Worm (Caenorhabditis elegans) whole organism, young adult: Measurements from ENCODE around the gene dpy-11.

Experiments used
- B0035.1 ChIP-seq: sonication (generic microtip); optimal IDR thresholded peaks from 2 replicates; lab custom pipeline; 2016; ENCODE audit warnings: missing genetic modification characterization, mild to moderate bottlenecking, missing compliant biosample characterization, missing genotype, missing genetic modification reagents
- C17E4.6 ChIP-seq: fragments of 200-800 bp; sonication (Bioruptor generic); IDR thresholded peaks from 2 replicates; pipeline ENCODE4 v1.3.6; 2022; ENCODE audit warnings: missing genetic modification reagents, missing genetic modification characterization, missing compliant biosample characterization
- F10E7.11 ChIP-seq: sonication (generic microtip); optimal IDR thresholded peaks from 2 replicates; lab custom pipeline; 2017; ENCODE audit warnings: mild to moderate bottlenecking, missing genetic modification characterization, moderate library complexity, missing compliant biosample characterization
- F22D6.2 ChIP-seq: sonication (generic microtip); optimal IDR thresholded peaks from 2 replicates; lab custom pipeline; 2016; ENCODE audit warnings: mild to moderate bottlenecking, missing genetic modification characterization, missing compliant biosample characterization
- F37B4.10 ChIP-seq: fragments of 200-800 bp; sonication (Bioruptor generic); IDR thresholded peaks from 2 replicates; pipeline ENCODE4 v1.3.6; 2022; ENCODE audit warnings: missing genetic modification characterization, missing compliant biosample characterization
- F57C9.4 ChIP-seq: sonication (generic microtip); optimal IDR thresholded peaks from 2 replicates; lab custom pipeline; 2017; ENCODE audit warnings: mild to moderate bottlenecking, missing genetic modification characterization, missing compliant biosample characterization
- K12H6.12 ChIP-seq: fragments of 200-800 bp; sonication (Bioruptor generic); optimal IDR thresholded peaks from 2 replicates; lab custom pipeline; 2018; ENCODE audit warnings: mild to moderate bottlenecking, missing genetic modification characterization, missing compliant biosample characterization
- Y53G8AR.9 ChIP-seq: fragments of 200-800 bp; sonication (Bioruptor generic); conservative IDR thresholded peaks from 2 replicates; pipeline ENCODE4 v1.3.6; 2022; ENCODE audit warnings: missing genetic modification reagents, missing genetic modification characterization, missing compliant biosample characterization
- Y56A3A.18 ChIP-seq: fragments of 200-800 bp; sonication (Bioruptor generic); IDR thresholded peaks from 2 replicates; pipeline ENCODE4 v1.3.6; 2022; ENCODE audit warnings: missing genetic modification reagents, missing genetic modification characterization, missing compliant biosample characterization
- ZK185.1 ChIP-seq: sonication (generic microtip); optimal IDR thresholded peaks from 2 replicates; lab custom pipeline; 2016; ENCODE audit warnings: mild to moderate bottlenecking, missing genetic modification characterization, missing compliant biosample characterization; ENCODE audit not compliant: poor library complexity, severe bottlenecking
- akir-1 ChIP-seq: fragments of 200-800 bp; sonication (Bioruptor generic); optimal IDR thresholded peaks from 2 replicates; lab custom pipeline; 2018; ENCODE audit warnings: mild to moderate bottlenecking, missing genetic modification characterization, moderate library complexity, missing compliant biosample characterization
- athp-1 ChIP-seq: sonication (generic microtip); optimal IDR thresholded peaks from 2 replicates; lab custom pipeline; 2017; ENCODE audit warnings: mild to moderate bottlenecking, missing genetic modification characterization, missing compliant biosample characterization
- ccch-3 ChIP-seq: fragments of 200-800 bp; sonication (Bioruptor generic); optimal IDR thresholded peaks from 2 replicates; lab custom pipeline; 2018; ENCODE audit warnings: mild to moderate bottlenecking, missing genetic modification characterization, missing compliant biosample characterization
- cebp-1 ChIP-seq, 2 experiments: fragments of 200-800 bp in 1 of 2; sonication (Bioruptor generic) in 1 of 2; sonication (generic microtip) in 1 of 2; IDR thresholded peaks in 1 of 2; optimal IDR thresholded peaks in 1 of 2; 2 replicates each; pipeline versions ENCODE4 v1.3.6 to Lab custom; 2017 to 2022; ENCODE audit warnings: missing compliant biosample characterization in 2 of 2, missing genetic modification characterization in 2 of 2, mild to moderate bottlenecking in 1 of 2, missing genetic modification reagents in 1 of 2, moderate library complexity in 1 of 2
- ceh-79 ChIP-seq: sonication (generic microtip); optimal IDR thresholded peaks from 2 replicates; lab custom pipeline; 2017; ENCODE audit warnings: mild to moderate bottlenecking, missing genetic modification characterization, missing compliant biosample characterization
- ceh-91 ChIP-seq: fragments of 200-800 bp; sonication (Bioruptor generic); IDR thresholded peaks from 2 replicates; pipeline ENCODE4 v1.3.6; 2022; ENCODE audit warnings: missing genetic modification reagents, missing genetic modification characterization, missing compliant biosample characterization
- die-1 ChIP-seq: sonication (generic microtip); optimal IDR thresholded peaks from 2 replicates; lab custom pipeline; 2016; ENCODE audit warnings: missing genotype, mild to moderate bottlenecking, missing genetic modification characterization, missing compliant biosample characterization
- efl-1 ChIP-seq: fragments of 150-350 bp; optimal IDR thresholded peaks from 2 replicates; lab custom pipeline; 2014; ENCODE audit warnings: missing biosample characterization, missing genetic modification reagents, missing genetic modification characterization
- egl-18 ChIP-seq: fragments of 200-800 bp; sonication (Bioruptor generic); IDR thresholded peaks from 2 replicates; pipeline ENCODE4 v1.3.6; 2022; ENCODE audit warnings: missing genetic modification reagents, missing genetic modification characterization, missing compliant biosample characterization
- egl-44 ChIP-seq: fragments of 200-800 bp; sonication (Bioruptor generic); IDR thresholded peaks from 2 replicates; pipeline ENCODE4 v1.3.6; 2022; ENCODE audit warnings: missing genetic modification reagents, missing genetic modification characterization, missing compliant biosample characterization
- gei-17 ChIP-seq: fragments of 200-800 bp; sonication (Bioruptor generic); optimal IDR thresholded peaks from 2 replicates; lab custom pipeline; 2018; ENCODE audit warnings: mild to moderate bottlenecking, missing genetic modification characterization, missing compliant biosample characterization
- him-1 ChIP-seq: sonication (generic microtip); optimal IDR thresholded peaks from 2 replicates; lab custom pipeline; 2016; ENCODE audit warnings: missing genotype, missing genetic modification reagents, missing genetic modification characterization, missing compliant biosample characterization
- hlh-12 ChIP-seq: sonication (generic microtip); optimal IDR thresholded peaks from 2 replicates; lab custom pipeline; 2016; ENCODE audit warnings: missing genetic modification characterization, missing compliant biosample characterization
- hlh-26 ChIP-seq: fragments of 200-800 bp; sonication (Bioruptor generic); conservative IDR thresholded peaks from 2 replicates; pipeline ENCODE4 v1.3.6; 2022; ENCODE audit warnings: missing genetic modification reagents, missing genetic modification characterization, missing compliant biosample characterization
- hmg-20 ChIP-seq: fragments of 200-800 bp; sonication (Bioruptor generic); IDR thresholded peaks from 2 replicates; pipeline ENCODE4 v1.3.6; 2022; ENCODE audit warnings: missing genetic modification reagents, missing genetic modification characterization, missing compliant biosample characterization
- hsf-1 ChIP-seq: fragments of 200-800 bp; sonication (Bioruptor generic); IDR thresholded peaks from 2 replicates; pipeline ENCODE4 v1.3.6; 2022; ENCODE audit warnings: missing genetic modification reagents, missing genetic modification characterization, missing compliant biosample characterization
- lag-1 ChIP-seq: fragments of 200-800 bp; sonication (Bioruptor generic); IDR thresholded peaks from 2 replicates; pipeline ENCODE4 v1.3.6; 2022; ENCODE audit warnings: missing genetic modification reagents, missing genetic modification characterization, missing compliant biosample characterization
- lin-54 ChIP-seq: fragments of 200-800 bp; sonication (Bioruptor generic); optimal IDR thresholded peaks from 2 replicates; lab custom pipeline; 2018; ENCODE audit warnings: mild to moderate bottlenecking, missing genetic modification characterization, missing compliant biosample characterization
- lir-1 ChIP-seq: fragments of 200-800 bp; sonication (Bioruptor generic); conservative IDR thresholded peaks from 2 replicates; pipeline ENCODE4 v1.3.6; 2022; ENCODE audit warnings: missing genetic modification reagents, missing genetic modification characterization, missing compliant biosample characterization
- madf-10 ChIP-seq: sonication (generic microtip); optimal IDR thresholded peaks from 2 replicates; lab custom pipeline; 2016; ENCODE audit warnings: mild to moderate bottlenecking, missing genetic modification characterization, missing compliant biosample characterization
- madf-3 ChIP-seq: fragments of 200-800 bp; sonication (Bioruptor generic); IDR thresholded peaks from 2 replicates; pipeline ENCODE4 v1.3.6; 2022; ENCODE audit warnings: missing genetic modification reagents, missing genetic modification characterization, missing compliant biosample characterization
- madf-8 ChIP-seq: fragments of 200-800 bp; sonication (Bioruptor generic); conservative IDR thresholded peaks from 2 replicates; pipeline ENCODE4 v1.3.6; 2022; ENCODE audit warnings: missing genetic modification reagents, missing genetic modification characterization, missing compliant biosample characterization
- nhr-27 ChIP-seq: fragments of 200-800 bp; sonication (Bioruptor generic); optimal IDR thresholded peaks from 2 replicates; lab custom pipeline; 2018; ENCODE audit warnings: mild to moderate bottlenecking, missing genetic modification characterization, moderate library complexity, missing compliant biosample characterization
- nhr-80 ChIP-seq: sonication (generic microtip); optimal IDR thresholded peaks from 2 replicates; lab custom pipeline; 2016; ENCODE audit warnings: missing genetic modification characterization, missing compliant biosample characterization
- pha-4 ChIP-seq: fragments of 150-350 bp; sonication (generic microtip); optimal IDR thresholded peaks from 2 replicates; lab custom pipeline; 2014; ENCODE audit warnings: missing biosample characterization, missing genetic modification reagents, missing genetic modification characterization
- rec-8 ChIP-seq, 2 experiments: sonication (generic microtip); optimal IDR thresholded peaks; 2 replicates each; lab custom pipeline; 2016; ENCODE audit warnings: mild to moderate bottlenecking in 2 of 2, missing genetic modification characterization in 2 of 2, missing genetic modification reagents in 2 of 2, missing genotype in 2 of 2, missing biosample characterization in 1 of 2, missing compliant biosample characterization in 1 of 2, moderate library complexity in 1 of 2
- sea-2 ChIP-seq: fragments of 200-800 bp; sonication (Bioruptor generic); IDR thresholded peaks from 2 replicates; pipeline ENCODE4 v1.3.6; 2022; ENCODE audit warnings: missing genetic modification characterization, missing compliant biosample characterization
- snpc-1.3 ChIP-seq: sonication (generic microtip); optimal IDR thresholded peaks from 2 replicates; lab custom pipeline; 2017; ENCODE audit warnings: missing genetic modification characterization, mild to moderate bottlenecking, missing compliant biosample characterization, antibody characterized with exemption, moderate library complexity, missing genotype, missing genetic modification reagents; ENCODE audit not compliant: insufficient read depth
- snpc-3.4 ChIP-seq: sonication (generic microtip); optimal IDR thresholded peaks from 2 replicates; lab custom pipeline; 2017; ENCODE audit warnings: missing genetic modification characterization, mild to moderate bottlenecking, missing compliant biosample characterization, antibody characterized with exemption, moderate library complexity, missing genotype, missing genetic modification reagents
- tbp1 ChIP-seq: fragments of 200-800 bp; sonication (Bioruptor generic); optimal IDR thresholded peaks from 2 replicates; lab custom pipeline; 2018; ENCODE audit warnings: mild to moderate bottlenecking, missing genetic modification characterization, missing compliant biosample characterization
- tlf-1 ChIP-seq: fragments of 200-800 bp; sonication (Bioruptor generic); optimal IDR thresholded peaks from 2 replicates; lab custom pipeline; 2018; ENCODE audit warnings: mild to moderate bottlenecking, missing genetic modification characterization, missing compliant biosample characterization
- xnd-1 ChIP-seq: sonication (generic microtip); optimal IDR thresholded peaks from 2 replicates; lab custom pipeline; 2016; ENCODE audit warnings: missing genotype, missing genetic modification reagents, missing genetic modification characterization, missing compliant biosample characterization
- ztf-25 ChIP-seq: fragments of 200-800 bp; sonication (Bioruptor generic); IDR thresholded peaks from 2 replicates; pipeline ENCODE4 v1.3.6; 2022; ENCODE audit warnings: missing genetic modification reagents, missing genetic modification characterization, missing compliant biosample characterization
- ztf-26 ChIP-seq: sonication (generic microtip); optimal IDR thresholded peaks from 2 replicates; lab custom pipeline; 2017; ENCODE audit warnings: missing genetic modification characterization, missing compliant biosample characterization
- ztf-28 ChIP-seq: fragments of 200-800 bp; sonication (Bioruptor generic); IDR thresholded peaks from 2 replicates; pipeline ENCODE4 v1.3.6; 2022; ENCODE audit warnings: missing genetic modification reagents, missing genetic modification characterization, missing compliant biosample characterization
- ztf-3 ChIP-seq: fragments of 200-800 bp; sonication (Bioruptor generic); optimal IDR thresholded peaks from 2 replicates; lab custom pipeline; 2018; ENCODE audit warnings: mild to moderate bottlenecking, missing genetic modification characterization, missing compliant biosample characterization
- ztf-6 ChIP-seq: fragments of 200-800 bp; sonication (Bioruptor generic); IDR thresholded peaks from 2 replicates; pipeline ENCODE4 v1.3.6; 2022; ENCODE audit warnings: missing genetic modification reagents, missing genetic modification characterization, missing compliant biosample characterization

dpy-11 gene

DNA sequence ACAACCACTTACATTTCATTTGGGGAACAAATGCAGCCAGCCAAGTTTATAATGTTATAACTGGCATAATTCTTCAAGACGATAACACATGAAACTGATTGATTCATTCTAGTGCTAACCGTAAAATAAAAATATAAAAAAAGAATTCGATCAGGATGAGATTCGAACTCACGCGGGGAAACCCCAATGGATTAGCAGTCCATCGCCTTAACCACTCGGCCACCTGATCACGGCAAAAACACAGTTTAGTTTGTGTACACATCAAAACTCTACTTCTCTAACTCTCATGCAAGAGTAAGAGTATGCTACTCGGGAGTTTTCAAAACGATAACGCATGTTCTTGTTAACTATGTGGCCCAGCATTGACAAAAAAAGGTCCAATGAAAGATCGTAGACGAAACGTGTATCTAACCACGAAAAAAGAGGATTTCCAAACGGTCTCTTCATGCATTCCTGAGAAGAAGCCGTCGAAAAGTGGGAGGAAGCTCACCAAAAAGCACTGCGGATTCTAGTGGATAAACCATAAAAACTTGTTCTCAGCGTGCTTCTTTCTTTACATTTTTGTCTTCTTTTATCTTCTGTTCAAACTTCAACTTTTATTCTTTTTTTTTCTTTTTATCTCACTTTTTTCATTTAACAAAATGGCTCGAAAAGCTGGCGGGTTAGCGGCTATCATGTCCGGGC, 36.8 kb upstream of the dpy-11 start, which contains the start of gene twk-10 (continued):
- TF ChIP-seq ZK185.1 (tag; lab: Kevin White, UChicago), result peak; percentile 70
- TF ChIP-seq lir-1 (GFP tag; lab: Robert Waterston, UW), result no peak
- TF ChIP-seq ceh-91, result no peak
- TF ChIP-seq hsf-1 (GFP tag; lab: Robert Waterston, UW), result no peak
- TF ChIP-seq die-1 (tag; lab: Kevin White, UChicago), result peak; percentile 78
- no peak for TF ChIP-seq ceh-79
- no peak for TF ChIP-seq athp-1 (tag; lab: Kevin White, UChicago)
- peak; percentile 75 for TF ChIP-seq him-1 (tag; lab: Kevin White, UChicago)
- no peak for TF ChIP-seq ztf-28 (GFP tag; lab: Robert Waterston, UW)
- TF ChIP-seq tlf-1 (GFP tag; lab: Kevin White, UChicago), result no peak
- no peak for TF ChIP-seq gei-17
- no peak for TF ChIP-seq efl-1 (GFP tag; lab: Kevin White, UChicago)
- peak; percentile 15 for TF ChIP-seq B0035.1
- no peak for TF ChIP-seq F22D6.2 (tag; lab: Kevin White, UChicago)
- peak; percentile 51 for TF ChIP-seq lin-54 (GFP tag; lab: Kevin White, UChicago)
- no peak for TF ChIP-seq C17E4.6
- no peak for TF ChIP-seq nhr-27 (tag; lab: Kevin White, UChicago)
- no peak for TF ChIP-seq hlh-12 (tag; lab: Kevin White, UChicago)
- TF ChIP-seq madf-3 (GFP tag; lab: Robert Waterston, UW), result 0 out of 2 replicates have a peak, but pooled peaks have one; percentile 55
- TF ChIP-seq K12H6.12 (tag; lab: Kevin White, UChicago), result no peak
- no peak for TF ChIP-seq xnd-1
- no peak for TF ChIP-seq ccch-3
- TF ChIP-seq F57C9.4 (tag; lab: Kevin White, UChicago), result no peak
- TF ChIP-seq pha-4 (tag; lab: Kevin White, UChicago), result no peak
- no peak for TF ChIP-seq sea-2 (GFP tag; lab: Robert Waterston, UW)
- peak; percentile 24 for TF ChIP-seq nhr-80 (tag; lab: Kevin White, UChicago)
- peak; percentile 84; the same call in 1 of the 2 replicates for TF ChIP-seq ztf-25 (GFP tag; lab: Robert Waterston, UW)
- peak in 1 of 2 experiments; percentile 73 for TF ChIP-seq rec-8 (tag; optimal IDR thresholded peaks at IDR 0.05; lab: Kevin White, UChicago)
- peak; percentile 57 for TF ChIP-seq snpc-1.3 (tag; lab: Kevin White, UChicago)
- no peak for TF ChIP-seq hlh-26 (GFP tag; lab: Robert Waterston, UW)
- TF ChIP-seq F10E7.11 (tag; lab: Kevin White, UChicago), result no peak
- no peak; the same call in 1 of the 2 replicates for TF ChIP-seq madf-8 (GFP tag; lab: Robert Waterston, UW)
- TF ChIP-seq lag-1 (GFP tag; lab: Robert Waterston, UW), result no peak
- TF ChIP-seq Y53G8AR.9, result no peak
- TF ChIP-seq tbp1 (GFP tag; lab: Kevin White, UChicago), result peak; percentile 94
- peak; percentile 77 for TF ChIP-seq Y56A3A.18 (GFP tag; lab: Robert Waterston, UW)
- TF ChIP-seq hmg-20 (GFP tag; lab: Robert Waterston, UW), result no peak
- no peak for TF ChIP-seq akir-1 (GFP tag; lab: Kevin White, UChicago)
- no peak for TF ChIP-seq cebp-1 (GFP tag; IDR thresholded peaks at IDR 0.05; lab: Robert Waterston, UW)
- TF ChIP-seq cebp-1 (tag; optimal IDR thresholded peaks at IDR 0.05; lab: Kevin White, UChicago), result no peak
- TF ChIP-seq egl-18 (GFP tag; lab: Robert Waterston, UW), result no peak
- TF ChIP-seq egl-44 (GFP tag; lab: Robert Waterston, UW), result no peak
- no peak for TF ChIP-seq ztf-3 (GFP tag; lab: Kevin White, UChicago)
- no peak for TF ChIP-seq madf-10
- peak; percentile 32 for TF ChIP-seq snpc-3.4 (tag; lab: Kevin White, UChicago)
- no peak for TF ChIP-seq ztf-6 (GFP tag; lab: Robert Waterston, UW)
- TF ChIP-seq ztf-26 (tag; lab: Kevin White, UChicago), result no peak
- TF ChIP-seq F37B4.10 (GFP tag; lab: Robert Waterston, UW), result no peak
